Fruit fly (Drosophila melanogaster): ENCODE measurements around the gene Myo61F.

- TF ChIP-seq Sin3A (optimal IDR thresholded peaks at IDR 0.05): no peak
- TF ChIP-seq h (optimal IDR thresholded peaks at IDR 0.05): no peak
- no peak for TF ChIP-seq ttk (optimal IDR thresholded peaks at IDR 0.05)
- TF ChIP-seq insv (optimal IDR thresholded peaks at IDR 0.05): no peak
Observed at dm6 chr3L:1348248-1348647, 30.0 kb downstream of the Myo61F start.

All from Kc167 (cell line).